Worm (Caenorhabditis elegans) whole organism, late embryonic: ENCODE results near the gene ZK688.4.

Experiments used
- C08G9.2 ChIP-seq: sonication (generic microtip); optimal IDR thresholded peaks from 2 replicates; lab custom pipeline; 2016; ENCODE audit warnings: mild to moderate bottlenecking, missing genetic modification characterization, moderate library complexity, missing compliant biosample characterization
- C38D4.7 ChIP-seq: fragments of 200-800 bp; sonication (Bioruptor generic); optimal IDR thresholded peaks from 2 replicates; lab custom pipeline; 2018; ENCODE audit warnings: mild to moderate bottlenecking, missing genetic modification characterization, moderate library complexity, missing compliant biosample characterization
- K02D7.2 ChIP-seq: sonication (generic microtip); optimal IDR thresholded peaks from 2 replicates; lab custom pipeline; 2017; ENCODE audit warnings: mild to moderate bottlenecking, missing genetic modification characterization, missing compliant biosample characterization
- K09A11.1 ChIP-seq: sonication (generic microtip); optimal IDR thresholded peaks from 2 replicates; lab custom pipeline; 2017; ENCODE audit warnings: antibody characterized with exemption, mild to moderate bottlenecking, missing genetic modification characterization, missing compliant biosample characterization; ENCODE audit not compliant: insufficient read depth
- T23F11.4 ChIP-seq: fragments of 200-800 bp; sonication (Bioruptor generic); optimal IDR thresholded peaks from 2 replicates; lab custom pipeline; 2018; ENCODE audit warnings: mild to moderate bottlenecking, missing genetic modification characterization, missing compliant biosample characterization
- Y22D7AL.16 ChIP-seq: sonication (generic microtip); optimal IDR thresholded peaks from 2 replicates; lab custom pipeline; 2016; ENCODE audit warnings: missing genetic modification characterization, missing compliant biosample characterization
- ama-1 ChIP-seq: fragments of 150-350 bp; optimal IDR thresholded peaks from 2 replicates; lab custom pipeline; 2014
- ceh-18 ChIP-seq: sonication (generic microtip); optimal IDR thresholded peaks from 2 replicates; lab custom pipeline; 2016; ENCODE audit warnings: missing genetic modification characterization, missing compliant biosample characterization
- ceh-19 ChIP-seq: fragments of 200-800 bp; sonication (Bioruptor generic); optimal IDR thresholded peaks from 2 replicates; lab custom pipeline; 2018; ENCODE audit warnings: mild to moderate bottlenecking, missing genetic modification characterization, missing compliant biosample characterization
- ceh-22 ChIP-seq: sonication (generic microtip); optimal IDR thresholded peaks from 2 replicates; lab custom pipeline; 2017; ENCODE audit warnings: missing biosample characterization, missing genetic modification characterization
- ceh-24 ChIP-seq: sonication (generic microtip); optimal IDR thresholded peaks from 2 replicates; lab custom pipeline; 2016; ENCODE audit warnings: mild to moderate bottlenecking, missing genetic modification characterization, missing compliant biosample characterization
- ceh-30 ChIP-seq: fragments of 150-350 bp; optimal IDR thresholded peaks from 2 replicates; lab custom pipeline; 2014; ENCODE audit warnings: missing biosample characterization, missing genetic modification characterization
- ceh-31 ChIP-seq: sonication (generic microtip); optimal IDR thresholded peaks from 2 replicates; lab custom pipeline; 2016; ENCODE audit warnings: missing genetic modification characterization, missing compliant biosample characterization
- ceh-34 ChIP-seq: sonication (generic microtip); optimal IDR thresholded peaks from 2 replicates; lab custom pipeline; 2016; ENCODE audit warnings: mild to moderate bottlenecking, missing genetic modification characterization, missing compliant biosample characterization
- ceh-45 ChIP-seq: fragments of 200-800 bp; sonication (Bioruptor generic); IDR thresholded peaks from 2 replicates; pipeline ENCODE4 v1.3.6; 2022; ENCODE audit warnings: missing genetic modification reagents, missing genetic modification characterization, missing compliant biosample characterization
- ceh-9 ChIP-seq: sonication (generic microtip); optimal IDR thresholded peaks from 2 replicates; lab custom pipeline; 2016; ENCODE audit warnings: mild to moderate bottlenecking, missing genetic modification characterization, inconsistent platforms, missing compliant biosample characterization
- dmd-4 ChIP-seq: sonication (generic microtip); optimal IDR thresholded peaks from 2 replicates; lab custom pipeline; 2016; ENCODE audit warnings: borderline replicate concordance, missing genetic modification characterization, missing compliant biosample characterization
- dve-1 ChIP-seq: sonication (generic microtip); optimal IDR thresholded peaks from 2 replicates; lab custom pipeline; 2017; ENCODE audit warnings: antibody characterized with exemption, mild to moderate bottlenecking, missing genetic modification characterization, missing compliant biosample characterization
- ets-4 ChIP-seq: sonication (generic microtip); optimal IDR thresholded peaks from 2 replicates; lab custom pipeline; 2016; ENCODE audit warnings: missing genetic modification characterization, missing compliant biosample characterization
- fax-1 ChIP-seq: sonication (generic microtip); optimal IDR thresholded peaks from 2 replicates; lab custom pipeline; 2016; ENCODE audit warnings: missing genotype, missing genetic modification characterization, missing compliant biosample characterization
- fkh-10 ChIP-seq: fragments of 150-350 bp; optimal IDR thresholded peaks from 2 replicates; lab custom pipeline; 2014; ENCODE audit warnings: missing biosample characterization, missing genetic modification reagents, missing genetic modification characterization
- fkh-6 ChIP-seq: sonication (generic microtip); optimal IDR thresholded peaks from 2 replicates; lab custom pipeline; 2016; ENCODE audit warnings: missing genetic modification characterization, missing compliant biosample characterization
- hlh-30 ChIP-seq: sonication (generic microtip); optimal IDR thresholded peaks from 2 replicates; lab custom pipeline; 2017; ENCODE audit warnings: antibody characterized with exemption, missing genetic modification characterization, missing compliant biosample characterization; ENCODE audit not compliant: insufficient read depth
- hlh-8 ChIP-seq: sonication (generic microtip); optimal IDR thresholded peaks from 2 replicates; lab custom pipeline; 2016; ENCODE audit warnings: missing genotype, missing genetic modification characterization, missing compliant biosample characterization
- lim-6 ChIP-seq: sonication (generic microtip); optimal IDR thresholded peaks from 2 replicates; lab custom pipeline; 2016; ENCODE audit warnings: missing genetic modification characterization, missing compliant biosample characterization
- odd-2 ChIP-seq: sonication (generic microtip); optimal IDR thresholded peaks from 2 replicates; lab custom pipeline; 2017; ENCODE audit warnings: antibody characterized with exemption, mild to moderate bottlenecking, missing genetic modification characterization, missing compliant biosample characterization
- pag-3 ChIP-seq: sonication (generic microtip); optimal IDR thresholded peaks from 2 replicates; lab custom pipeline; 2016; ENCODE audit warnings: missing compliant biosample characterization, missing genetic modification characterization, borderline replicate concordance
- pat-9 ChIP-seq: fragments of 200-800 bp; sonication (Bioruptor generic); optimal IDR thresholded peaks from 2 replicates; lab custom pipeline; 2018; ENCODE audit warnings: mild to moderate bottlenecking, missing genetic modification characterization, moderate library complexity, missing compliant biosample characterization
- pax-1 ChIP-seq: fragments of 150-350 bp; optimal IDR thresholded peaks from 2 replicates; lab custom pipeline; 2014; ENCODE audit warnings: missing biosample characterization, missing genetic modification characterization
- pha-2 ChIP-seq: sonication (generic microtip); optimal IDR thresholded peaks from 2 replicates; lab custom pipeline; 2017; ENCODE audit warnings: mild to moderate bottlenecking, missing genetic modification characterization, missing compliant biosample characterization
- pqm-1 ChIP-seq: sonication (generic microtip); optimal IDR thresholded peaks from 2 replicates; lab custom pipeline; 2016; ENCODE audit warnings: missing genetic modification characterization, missing compliant biosample characterization
- pros-1 ChIP-seq: fragments of 150-350 bp; optimal IDR thresholded peaks from 2 replicates; lab custom pipeline; 2014; ENCODE audit warnings: missing biosample characterization, missing genetic modification reagents, missing genetic modification characterization
- rnt-1 ChIP-seq: sonication (generic microtip); optimal IDR thresholded peaks from 2 replicates; lab custom pipeline; 2016; ENCODE audit warnings: missing genetic modification characterization, missing compliant biosample characterization
- sdc-2 ChIP-seq: sonication (generic microtip); optimal IDR thresholded peaks from 2 replicates; lab custom pipeline; 2016; ENCODE audit warnings: missing genotype, missing genetic modification characterization, missing compliant biosample characterization
- sox-4 ChIP-seq: sonication (generic microtip); optimal IDR thresholded peaks from 2 replicates; lab custom pipeline; 2017; ENCODE audit warnings: mild to moderate bottlenecking, missing genetic modification characterization, inconsistent platforms, missing compliant biosample characterization
- tbx-2 ChIP-seq: sonication (generic microtip); optimal IDR thresholded peaks from 2 replicates; lab custom pipeline; 2016; ENCODE audit warnings: missing genetic modification characterization, missing compliant biosample characterization
- tbx-7 ChIP-seq: sonication (generic microtip); optimal IDR thresholded peaks from 2 replicates; lab custom pipeline; 2016; ENCODE audit warnings: missing genotype, missing genetic modification characterization, missing compliant biosample characterization
- unc-55 ChIP-seq: sonication (generic microtip); optimal IDR thresholded peaks from 2 replicates; lab custom pipeline; 2017; ENCODE audit warnings: missing biosample characterization, missing genetic modification reagents, missing genetic modification characterization
- ztf-16 ChIP-seq: sonication (generic microtip); optimal IDR thresholded peaks from 2 replicates; lab custom pipeline; 2017; ENCODE audit warnings: missing genetic modification characterization, missing compliant biosample characterization

Gene ZK688.4

ce11 chrIII:7903427-7903826 is 8.6 kb downstream of the ZK688.4 start:
- TF ChIP-seq ceh-9 (tag; lab: Kevin White, UChicago) (no peak), pag-3 (tag; lab: Kevin White, UChicago) (no peak), pax-1 (tag; lab: Kevin White, UChicago) (no peak), ztf-16 (tag; lab: Kevin White, UChicago) (no peak), pat-9 (tag; lab: Kevin White, UChicago) (no peak), C08G9.2 (tag; lab: Kevin White, UChicago) (no peak), T23F11.4 (no peak), fkh-6 (tag; lab: Kevin White, UChicago) (no peak), ceh-45 (GFP tag; lab: Robert Waterston, UW) (no peak), hlh-30 (tag; lab: Kevin White, UChicago) (no peak), K09A11.1 (no peak), ama-1 (lab: Kevin White, UChicago) (no peak), ceh-24 (tag; lab: Kevin White, UChicago) (no peak), ceh-30 (tag; lab: Kevin White, UChicago) (no peak), ceh-19 (GFP tag; lab: Kevin White, UChicago) (no peak), ceh-18 (tag; lab: Kevin White, UChicago) (no peak), sdc-2 (no peak), pqm-1 (tag; lab: Kevin White, UChicago) (no peak), tbx-7 (tag; lab: Kevin White, UChicago) (no peak)

DNA sequence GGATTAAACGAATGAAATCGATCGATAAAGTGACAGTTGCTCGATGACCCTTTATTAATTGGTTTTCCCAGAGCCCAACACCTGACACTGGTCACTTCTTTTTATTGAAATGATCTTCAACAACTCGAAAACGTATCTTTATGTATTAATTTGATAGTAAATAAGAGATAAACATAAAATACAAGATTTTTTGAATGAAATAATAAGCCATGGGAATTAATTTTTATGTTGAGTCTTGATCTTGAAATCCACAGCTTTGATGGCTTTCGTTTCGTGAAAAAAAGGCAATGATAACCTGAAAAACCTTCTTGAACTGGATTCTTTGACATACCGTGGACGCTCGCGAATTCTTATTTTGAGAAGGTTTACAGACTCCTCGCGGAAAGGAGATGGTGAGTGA is 12.7 kb downstream of the ZK688.4 start, which contains the start of gene pcp-5:
pcp-5 (minus strand) TSS at position 101 of the 400 bp plus-strand sequence.
- TF ChIP-seq T23F11.4 (no peak), unc-55 (peak; percentile 6)

DNA sequence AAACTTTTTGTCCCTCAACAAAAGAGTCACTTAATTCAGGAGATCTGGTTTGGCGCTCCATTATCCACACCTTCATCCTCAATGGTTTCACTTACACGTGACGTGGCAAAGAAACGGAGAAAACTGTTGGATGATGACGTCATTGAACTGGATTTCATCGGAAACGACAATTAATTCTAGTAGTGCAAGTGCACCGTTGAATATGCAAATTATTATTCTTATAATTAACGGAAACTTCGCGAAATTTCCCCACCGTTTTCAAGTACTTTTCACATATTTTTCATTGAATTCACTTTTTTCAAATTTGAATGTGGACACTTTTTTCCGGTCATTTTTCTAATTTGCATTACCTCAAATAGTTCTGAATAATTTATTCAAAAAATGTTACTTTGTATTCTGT is 14.4 kb downstream of the ZK688.4 start, which contains the start of gene ZK688.1:
ZK688.1 (plus strand) TSS at position 301 of the 400 bp plus-strand sequence.
- TF ChIP-seq tbx-2 = no peak
- no peak for TF ChIP-seq lim-6 (tag; lab: Kevin White, UChicago)
- TF ChIP-seq fax-1 (tag; lab: Kevin White, UChicago) = no peak
- TF ChIP-seq odd-2 = no peak
- no peak for TF ChIP-seq C08G9.2 (tag; lab: Kevin White, UChicago)

DNA sequence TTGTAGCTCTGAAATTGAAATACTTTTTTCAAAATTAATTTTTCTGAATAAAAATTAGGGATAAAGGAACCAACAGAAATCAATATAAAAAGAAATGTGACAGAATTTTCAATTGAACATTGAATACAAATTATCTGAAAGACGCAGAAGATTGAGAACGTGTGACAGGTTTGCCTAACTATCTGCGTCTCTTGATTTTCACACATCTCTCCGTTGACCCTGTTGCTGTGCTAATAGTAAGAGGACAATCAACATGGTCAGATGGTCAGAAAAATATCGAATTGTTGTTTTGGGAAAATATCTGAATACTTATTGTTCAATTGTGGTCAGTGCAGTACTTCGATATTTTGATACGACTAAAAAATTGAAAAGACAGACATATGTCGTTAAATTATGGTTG is 16.8 kb downstream of the ZK688.4 start, which contains the start of gene ZK688.7:
ZK688.7 (minus strand) TSS at position 14 of the 400 bp plus-strand sequence.
- peak; percentile 81 for TF ChIP-seq hlh-30 (tag; lab: Kevin White, UChicago)
- TF ChIP-seq ets-4 = no peak
- no peak for TF ChIP-seq fkh-10 (GFP tag; lab: Kevin White, UChicago)
- TF ChIP-seq ceh-9 (tag; lab: Kevin White, UChicago) = no peak

DNA sequence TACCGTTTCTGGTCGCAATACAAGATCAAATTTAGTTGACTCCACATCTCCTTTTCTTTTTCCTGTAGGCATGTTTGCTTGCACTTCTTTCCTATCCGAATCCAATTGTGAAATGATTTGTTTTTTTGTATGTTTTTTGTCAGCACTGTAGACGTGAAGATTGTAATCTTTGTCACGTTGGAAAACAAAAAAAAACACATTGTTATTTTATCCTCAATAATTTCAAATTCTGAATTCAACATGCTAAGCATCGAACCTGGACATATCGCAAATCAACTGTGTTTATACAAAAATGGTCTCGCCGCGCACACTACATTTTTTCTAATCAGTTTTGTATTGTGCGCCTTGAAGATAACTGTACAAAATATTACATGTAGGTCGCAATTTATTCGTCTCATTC is 18.7 kb downstream of the ZK688.4 start, which contains the start of gene ZK688.12:
ZK688.12 (minus strand) TSS at position 101 of the 400 bp plus-strand sequence.
- TF ChIP-seq K09A11.1 = no peak
- no peak for TF ChIP-seq Y22D7AL.16 (tag; lab: Kevin White, UChicago)
- no peak for TF ChIP-seq ceh-22
- no peak for TF ChIP-seq K02D7.2 (tag; lab: Kevin White, UChicago)
- no peak for TF ChIP-seq ama-1 (lab: Kevin White, UChicago)
- no peak for TF ChIP-seq hlh-8 (tag; lab: Kevin White, UChicago)
- TF ChIP-seq dve-1 (tag; lab: Kevin White, UChicago) = no peak
- no peak for TF ChIP-seq unc-55
- no peak for TF ChIP-seq C38D4.7
- no peak for TF ChIP-seq ceh-9 (tag; lab: Kevin White, UChicago)
- no peak for TF ChIP-seq ceh-31
- no peak for TF ChIP-seq ceh-19 (GFP tag; lab: Kevin White, UChicago)
- TF ChIP-seq sox-4 = no peak
- TF ChIP-seq fkh-6 (tag; lab: Kevin White, UChicago) = no peak
- no peak for TF ChIP-seq dmd-4 (tag; lab: Kevin White, UChicago)
- no peak for TF ChIP-seq ceh-34 (tag; lab: Kevin White, UChicago)
- TF ChIP-seq pha-2 (tag; lab: Kevin White, UChicago) = no peak
- TF ChIP-seq fkh-10 (GFP tag; lab: Kevin White, UChicago) = no peak
- TF ChIP-seq rnt-1 (tag; lab: Kevin White, UChicago) = no peak
- no peak for TF ChIP-seq pros-1 (tag; lab: Kevin White, UChicago)
